Fruit fly (Drosophila melanogaster): Measurements from ENCODE around the gene CG11617.

The CG11617 gene

DNA sequence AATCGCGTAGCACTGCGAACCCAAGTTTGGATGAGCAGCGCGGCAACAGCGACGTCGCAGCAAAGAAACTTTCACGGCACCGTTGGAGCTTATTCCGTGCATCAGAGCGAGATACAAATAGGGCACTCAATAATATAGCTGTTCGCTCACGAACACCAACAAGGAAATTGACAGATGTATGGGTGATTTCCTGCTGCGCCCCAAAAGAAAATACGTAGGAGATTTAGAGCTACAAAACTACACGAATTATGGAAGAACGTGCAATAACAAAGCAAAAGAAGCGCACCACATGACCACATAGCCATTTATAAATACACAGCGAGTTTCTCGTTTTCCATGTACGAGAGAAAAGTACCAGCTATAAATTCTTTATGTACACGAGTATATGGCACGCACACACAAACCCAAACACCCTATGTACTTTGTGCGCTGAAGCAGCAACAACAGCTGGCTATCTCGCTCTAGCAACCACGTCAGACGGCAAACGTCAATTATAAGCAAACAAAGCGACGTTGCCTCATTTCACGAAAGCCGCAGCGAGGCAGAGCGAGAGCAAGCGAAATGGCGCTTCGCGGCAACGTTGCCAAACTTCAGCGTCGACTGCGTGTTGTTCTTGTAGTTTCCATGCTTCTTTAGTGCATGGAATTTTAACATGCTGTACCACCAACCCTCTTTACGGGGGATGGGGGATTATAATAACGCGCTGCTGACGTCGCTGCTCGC is 45.5 kb downstream of the CG11617 start (continued):
- no peak for TF ChIP-seq CG3919 (GFP tag; optimal IDR thresholded peaks at IDR 0.05)
- peak; percentile 74 for TF ChIP-seq vri (GFP tag; optimal IDR thresholded peaks at IDR 0.05)
- no peak for TF ChIP-seq CG9139 (GFP tag; optimal IDR thresholded peaks at IDR 0.05)
- TF ChIP-seq Met (GFP tag; optimal IDR thresholded peaks at IDR 0.05): no peak
- no peak for TF ChIP-seq eg (GFP tag; IDR thresholded peaks at IDR 0.05)
- TF ChIP-seq CG10631 (GFP tag; optimal IDR thresholded peaks at IDR 0.05): no peak
- TF ChIP-seq CG3032 (tag; optimal IDR thresholded peaks at IDR 0.05): no peak
- peak; percentile 58 for TF ChIP-seq dsx (GFP tag; optimal IDR thresholded peaks at IDR 0.05; ENCODE audit: poor library complexity, severe bottlenecking)
- peak; percentile 52 for TF ChIP-seq net (GFP tag; optimal IDR thresholded peaks at IDR 0.05)
- TF ChIP-seq CG8119 (GFP tag; IDR thresholded peaks at IDR 0.05): no peak
- TF ChIP-seq CG1621 (tag; optimal IDR thresholded peaks at IDR 0.05): peak; percentile 49
- TF ChIP-seq CG6276 (GFP tag; optimal IDR thresholded peaks at IDR 0.05): peak; percentile 64

DNA sequence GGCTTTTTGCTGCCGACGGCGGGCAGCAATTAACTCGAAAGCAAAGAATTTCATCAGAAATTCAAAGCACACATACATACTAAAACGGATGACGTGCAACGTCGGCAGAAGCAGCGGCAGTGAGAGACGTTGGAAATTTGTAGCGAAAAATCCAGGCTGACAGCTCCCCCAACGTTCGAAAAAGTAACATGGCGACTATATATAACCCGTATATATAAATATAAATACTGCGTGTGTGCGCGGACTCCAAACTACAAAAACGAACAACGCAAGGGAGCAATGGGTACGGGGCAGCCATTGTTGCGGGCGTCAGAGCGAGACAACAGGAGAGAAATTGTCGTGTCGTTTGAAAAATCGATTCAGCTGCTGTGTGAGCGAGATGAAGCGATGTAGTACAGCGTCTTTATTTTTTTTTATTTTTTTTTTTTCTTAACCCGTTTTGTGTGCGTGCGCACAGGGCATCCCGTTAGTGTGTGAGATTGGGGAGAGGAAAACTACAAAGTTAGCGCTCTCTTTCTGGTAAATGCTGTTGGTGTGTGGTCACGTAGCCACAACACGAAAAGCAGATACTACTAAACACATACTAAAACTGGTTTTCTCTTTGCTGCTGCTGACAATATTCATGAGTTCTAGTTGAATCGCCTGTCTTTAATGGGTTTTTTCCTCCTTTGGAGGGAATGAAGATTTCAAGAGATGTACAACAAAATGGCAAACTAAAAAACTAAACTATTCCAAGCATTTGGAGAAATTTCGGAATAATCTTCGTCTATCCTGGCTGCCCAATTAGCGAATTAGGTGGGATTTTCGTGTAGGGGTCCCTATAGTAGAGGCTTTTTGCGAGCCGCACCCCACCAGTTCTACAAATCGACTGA is 46.3 kb downstream of the CG11617 start:
- peak; percentile 87 for TF ChIP-seq fd85E (GFP tag; optimal IDR thresholded peaks at IDR 0.05)
- peak; percentile 57 for TF ChIP-seq Hr4 (GFP tag; optimal IDR thresholded peaks at IDR 0.05)
- TF ChIP-seq CG11762 (GFP tag; optimal IDR thresholded peaks at IDR 0.05; ENCODE audit: insufficient read depth): peak; percentile 44
- TF ChIP-seq lz (GFP tag; optimal IDR thresholded peaks at IDR 0.05): peak; percentile 17
- TF ChIP-seq CG8119 (GFP tag; IDR thresholded peaks at IDR 0.05): no peak
- peak; percentile 87 for TF ChIP-seq net (GFP tag; optimal IDR thresholded peaks at IDR 0.05)
- TF ChIP-seq dac (GFP tag; optimal IDR thresholded peaks at IDR 0.05): peak; percentile 92
- peak; percentile 41 for TF ChIP-seq CG6792 (GFP tag; optimal IDR thresholded peaks at IDR 0.05)
- peak; percentile 91 for TF ChIP-seq vri (GFP tag; optimal IDR thresholded peaks at IDR 0.05)
- no peak for TF ChIP-seq CG15336 (GFP tag; IDR thresholded peaks at IDR 0.05)
- peak; percentile 77 for TF ChIP-seq Sox14 (GFP tag; optimal IDR thresholded peaks at IDR 0.05)
- TF ChIP-seq Lpt (GFP tag; optimal IDR thresholded peaks at IDR 0.05): peak; percentile 97
- no peak for TF ChIP-seq CG11294 (GFP tag; IDR thresholded peaks at IDR 0.05)
- peak; percentile 29 for TF ChIP-seq acj6 (GFP tag; optimal IDR thresholded peaks at IDR 0.05)
- TF ChIP-seq CG10669 (GFP tag; optimal IDR thresholded peaks at IDR 0.05): peak; percentile 70
- peak; percentile 80 for TF ChIP-seq CG6276 (GFP tag; optimal IDR thresholded peaks at IDR 0.05)
- no peak for TF ChIP-seq cyc (GFP tag; optimal IDR thresholded peaks at IDR 0.05)
- no peak for TF ChIP-seq Blimp-1 (GFP tag; optimal IDR thresholded peaks at IDR 0.05)
- peak; percentile 88 for TF ChIP-seq Eip75B (GFP tag; optimal IDR thresholded peaks at IDR 0.05)
- TF ChIP-seq CG11902 (GFP tag; optimal IDR thresholded peaks at IDR 0.05): no peak
- peak; percentile 69 for TF ChIP-seq CG3032 (tag; optimal IDR thresholded peaks at IDR 0.05)
- no peak for TF ChIP-seq Hr38 (GFP tag; optimal IDR thresholded peaks at IDR 0.05)
- TF ChIP-seq CG4318 (GFP tag; optimal IDR thresholded peaks at IDR 0.05): peak; percentile 58
- peak; percentile 94 to 97 for TF ChIP-seq ss (GFP tag; optimal IDR thresholded peaks at IDR 0.05)
- peak; percentile 74 for TF ChIP-seq CG8632 (GFP tag; optimal IDR thresholded peaks at IDR 0.05)
- TF ChIP-seq CG16779 (tag; optimal IDR thresholded peaks at IDR 0.05): peak; percentile 95
- TF ChIP-seq svp (GFP tag): peak; percentile 88
- peak; percentile 76 for TF ChIP-seq Ets96B (tag; optimal IDR thresholded peaks at IDR 0.05)
- TF ChIP-seq CG34406 (GFP tag; optimal IDR thresholded peaks at IDR 0.05): peak; percentile 54
- TF ChIP-seq Smox (GFP tag; optimal IDR thresholded peaks at IDR 0.05): peak; percentile 29
- TF ChIP-seq Eip78C (GFP tag): peak; percentile 88
- peak; percentile 67 for TF ChIP-seq achi (GFP tag; optimal IDR thresholded peaks at IDR 0.05)
- TF ChIP-seq topi (GFP tag; optimal IDR thresholded peaks at IDR 0.05): peak; percentile 52
- TF ChIP-seq CG6163 (GFP tag; IDR thresholded peaks at IDR 0.05): no peak
- peak; percentile 85 for TF ChIP-seq fd59A (GFP tag; optimal IDR thresholded peaks at IDR 0.05)
- peak; percentile 86 for TF ChIP-seq pdm3 (GFP tag; optimal IDR thresholded peaks at IDR 0.05)
- TF ChIP-seq CG1621 (tag; optimal IDR thresholded peaks at IDR 0.05): peak; percentile 80
- peak; percentile 85 for TF ChIP-seq dsx (GFP tag; optimal IDR thresholded peaks at IDR 0.05; ENCODE audit: poor library complexity, severe bottlenecking)
- no peak for TF ChIP-seq eg (GFP tag; IDR thresholded peaks at IDR 0.05)
- TF ChIP-seq CG32006 (GFP tag; optimal IDR thresholded peaks at IDR 0.05): peak; percentile 87
- TF ChIP-seq Sox102F (GFP tag; optimal IDR thresholded peaks at IDR 0.05): peak; percentile 83
- TF ChIP-seq OdsH (GFP tag; optimal IDR thresholded peaks at IDR 0.05): peak; percentile 85

All from whole organism, prepupa.